Fruit fly (Drosophila melanogaster) whole organism, adult: ENCODE data around the gene CG2691.

ENCODE experiments used
- CG11617 ChIP-seq: fragments of 200-800 bp; sonication (Bioruptor generic); optimal IDR thresholded peaks from 2 replicates; lab custom pipeline; 2017; ENCODE audit warnings: mild to moderate bottlenecking, missing biosample characterization, missing genetic modification reagents, missing genetic modification characterization
- CG1620 ChIP-seq: fragments of 200-800 bp; sonication (Bioruptor generic); optimal IDR thresholded peaks from 2 replicates; lab custom pipeline; 2016; ENCODE audit warnings: missing biosample characterization, missing genetic modification characterization
- Clk ChIP-seq: fragments of 200-800 bp; sonication (Bioruptor generic); optimal IDR thresholded peaks from 2 replicates; lab custom pipeline; 2017; ENCODE audit warnings: missing biosample characterization, missing genetic modification characterization
- Crg-1 ChIP-seq: fragments of 200-800 bp; sonication (Bioruptor generic); optimal IDR thresholded peaks from 2 replicates; lab custom pipeline; 2016; ENCODE audit warnings: missing biosample characterization, missing genetic modification characterization
- Mnt ChIP-seq: fragments of 200-800 bp; sonication (Bioruptor generic); optimal IDR thresholded peaks from 2 replicates; lab custom pipeline; 2016; ENCODE audit warnings: missing biosample characterization, mild to moderate bottlenecking, missing genetic modification characterization
- bab1 ChIP-seq: fragments of 200-800 bp; sonication (Bioruptor generic); optimal IDR thresholded peaks from 3 replicates; lab custom pipeline; 2019; ENCODE audit warnings: missing biosample characterization, mild to moderate bottlenecking, missing genetic modification characterization, moderate library complexity
- cic ChIP-seq: fragments of 200-800 bp; sonication (Bioruptor generic); optimal IDR thresholded peaks from 2 replicates; lab custom pipeline; 2017; ENCODE audit warnings: missing biosample characterization, mild to moderate bottlenecking, missing genetic modification characterization, moderate library complexity
- kay ChIP-seq: fragments of 200-800 bp; sonication (Bioruptor generic); peaks from one replicate; lab custom pipeline; 2016; ENCODE audit warnings: missing biosample characterization, missing genetic modification characterization, borderline replicate concordance
- ovo ChIP-seq: fragments of 200-800 bp; sonication (Bioruptor generic); optimal IDR thresholded peaks from 2 replicates; lab custom pipeline; 2016; ENCODE audit warnings: missing biosample characterization, missing genetic modification characterization
- pad ChIP-seq: fragments of 200-800 bp; sonication (Bioruptor generic); optimal IDR thresholded peaks from 3 replicates; lab custom pipeline; 2017; ENCODE audit warnings: missing biosample characterization, missing genetic modification characterization, mild to moderate bottlenecking, moderate library complexity, missing genetic modification reagents
- toe ChIP-seq: fragments of 200-800 bp; sonication (Bioruptor generic); optimal IDR thresholded peaks from 2 replicates; lab custom pipeline; 2016; ENCODE audit warnings: missing biosample characterization, missing genetic modification characterization

DNA sequence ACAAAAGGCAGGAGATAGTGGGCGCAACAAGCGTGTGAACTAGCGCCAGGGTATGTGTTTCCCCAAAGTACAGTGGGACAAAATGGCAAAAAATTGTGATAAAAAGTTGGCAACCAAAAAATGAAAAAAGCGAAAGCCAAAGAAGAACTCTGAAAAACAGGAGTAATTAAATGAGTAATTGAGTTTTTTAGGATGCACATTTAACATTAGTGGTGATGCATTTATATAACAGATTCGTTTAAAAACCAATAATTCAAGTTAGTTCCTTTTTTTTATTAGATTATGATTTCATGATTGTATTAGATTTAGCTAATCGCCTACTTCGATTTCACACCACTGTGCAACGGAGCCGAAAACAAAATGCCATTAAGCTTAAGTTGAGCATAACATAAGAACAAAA is 51.8 kb downstream of the CG2691 start:
- no peak for TF ChIP-seq kay
- TF ChIP-seq bab1: peak; percentile 15
- TF ChIP-seq cic: no peak
- no peak for TF ChIP-seq toe (GFP tag; lab: Kevin White, UChicago)
- no peak for TF ChIP-seq Mnt (GFP tag; lab: Kevin White, UChicago)
- TF ChIP-seq Clk: no peak
- no peak for TF ChIP-seq CG11617 (GFP tag; lab: Kevin White, UChicago)
- TF ChIP-seq CG1620 (GFP tag; lab: Kevin White, UChicago): no peak
- TF ChIP-seq pad (GFP tag; lab: Kevin White, UChicago): no peak
- no peak for TF ChIP-seq Crg-1 (GFP tag; lab: Kevin White, UChicago)
- TF ChIP-seq ovo (GFP tag; lab: Kevin White, UChicago): no peak
